Worm (Caenorhabditis elegans): ENCODE data around the gene F02E11.2.

- TF ChIP-seq lin-13 (GFP tag; optimal IDR thresholded peaks at IDR 0.05) (no peak), unc-130 (tag; optimal IDR thresholded peaks at IDR 0.05) (no peak), nhr-12 (tag; optimal IDR thresholded peaks at IDR 0.05) (no peak), lir-3 (tag; optimal IDR thresholded peaks at IDR 0.05; ENCODE audit: poor library complexity) (no peak), aly-2 (tag; optimal IDR thresholded peaks at IDR 0.05) (no peak), nhr-90 (tag; optimal IDR thresholded peaks at IDR 0.05; ENCODE audit: poor library complexity) (no peak), jun-1 (tag; optimal IDR thresholded peaks at IDR 0.05) (no peak), pax-3 (tag; optimal IDR thresholded peaks at IDR 0.05) (no peak), unc-62 (GFP tag; optimal IDR thresholded peaks at IDR 0.05) (no peak), ama-1 (optimal IDR thresholded peaks at IDR 0.05) (no peak)
These were observed 41.9 kb upstream of the F02E11.2 start, which contains the start of gene ZC239.22 for ce11 chrII:3220723-3221122.

Measured in whole organism, L1 larva.